Fruit fly (Drosophila melanogaster) whole organism, embryonic: ENCODE results near the gene wrd.

Experiments
- BtbVII ChIP-seq: fragments of 200-800 bp; sonication (Bioruptor generic); optimal IDR thresholded peaks from 3 replicates; lab custom pipeline; 2017; ENCODE audit warnings: missing biosample characterization, mild to moderate bottlenecking, missing genetic modification characterization
- CG12219 ChIP-seq: fragments of 200-800 bp; sonication (Bioruptor generic); optimal IDR thresholded peaks from 3 replicates; lab custom pipeline; 2018; ENCODE audit warnings: missing biosample characterization, mild to moderate bottlenecking, missing genetic modification characterization
- CG33557 ChIP-seq: fragments of 200-800 bp; sonication (Bioruptor generic); optimal IDR thresholded peaks from 2 replicates; lab custom pipeline; 2019; ENCODE audit warnings: missing biosample characterization, mild to moderate bottlenecking, missing genetic modification characterization, moderate library complexity
- CG9609 ChIP-seq: fragments of 200-800 bp; sonication (Bioruptor generic); optimal IDR thresholded peaks from 3 replicates; lab custom pipeline; 2016; ENCODE audit warnings: missing biosample characterization, missing genetic modification characterization
- E2f1 ChIP-seq: fragments of 200-800 bp; sonication (Bioruptor generic); IDR thresholded peaks from 2 replicates; pipeline ENCODE4 v1.3.6; 2022; ENCODE audit warnings: missing biosample characterization, missing genetic modification characterization
- gfzf ChIP-seq: fragments of 200-800 bp; sonication (Bioruptor generic); optimal IDR thresholded peaks from 2 replicates; lab custom pipeline; 2016; ENCODE audit warnings: missing biosample characterization, mild to moderate bottlenecking, missing genetic modification characterization, moderate library complexity
- lmd ChIP-seq: fragments of 200-800 bp; sonication (Bioruptor generic); IDR thresholded peaks from 2 replicates; pipeline ENCODE4 v1.3.6; 2022; ENCODE audit warnings: missing biosample characterization, missing genetic modification characterization
- psq ChIP-seq: fragments of 200-800 bp; sonication (Bioruptor generic); optimal IDR thresholded peaks from 2 replicates; lab custom pipeline; 2017; ENCODE audit warnings: missing biosample characterization, missing genetic modification characterization
- sisA ChIP-seq: fragments of 200-800 bp; sonication (Bioruptor generic); IDR thresholded peaks from 2 replicates; pipeline ENCODE4 v1.3.6; 2022; ENCODE audit warnings: missing biosample characterization, missing genetic modification characterization
- tup ChIP-seq: fragments of 200-800 bp; sonication (Bioruptor generic); optimal IDR thresholded peaks from 2 replicates; lab custom pipeline; 2016; ENCODE audit warnings: missing biosample characterization, mild to moderate bottlenecking, missing genetic modification characterization, moderate library complexity

DNA sequence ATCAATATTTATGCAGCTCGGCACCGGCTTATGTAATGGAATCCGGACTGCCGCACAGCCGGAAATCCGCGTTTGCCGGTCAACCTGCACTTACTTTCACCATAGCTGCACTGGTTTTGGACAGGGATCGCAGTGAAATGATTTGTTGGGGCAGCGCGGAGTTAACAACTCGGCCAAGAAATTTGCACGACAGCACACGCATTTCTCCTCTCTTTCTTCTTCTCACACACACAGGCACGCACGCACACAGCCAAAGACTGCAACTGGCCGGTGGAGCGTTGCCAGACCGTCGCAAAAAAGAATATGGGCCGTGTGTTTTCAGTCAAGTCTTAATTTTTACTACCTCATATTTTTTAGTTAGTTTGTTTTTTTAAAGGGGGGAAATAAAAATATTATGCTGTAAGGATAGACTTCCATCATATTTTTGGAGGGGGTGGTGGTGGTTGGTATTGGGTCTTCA lies 1.3 kb upstream of the wrd start:
- TF ChIP-seq sisA (no peak), psq (GFP tag; lab: Kevin White, UChicago) (no peak), lmd (GFP tag; lab: Robert Waterston, UW) (no peak), BtbVII (GFP tag; lab: Kevin White, UChicago) (no peak), E2f1 (GFP tag; lab: Robert Waterston, UW) (no peak), CG33557 (GFP tag; lab: Kevin White, UChicago) (no peak), gfzf (GFP tag; lab: Kevin White, UChicago) (no peak), CG9609 (no peak), tup (GFP tag; lab: Kevin White, UChicago) (no peak), CG12219 (GFP tag; lab: Kevin White, UChicago) (no peak)
